Worm (Caenorhabditis elegans): ENCODE measurements around the gene kin-21.

DNA sequence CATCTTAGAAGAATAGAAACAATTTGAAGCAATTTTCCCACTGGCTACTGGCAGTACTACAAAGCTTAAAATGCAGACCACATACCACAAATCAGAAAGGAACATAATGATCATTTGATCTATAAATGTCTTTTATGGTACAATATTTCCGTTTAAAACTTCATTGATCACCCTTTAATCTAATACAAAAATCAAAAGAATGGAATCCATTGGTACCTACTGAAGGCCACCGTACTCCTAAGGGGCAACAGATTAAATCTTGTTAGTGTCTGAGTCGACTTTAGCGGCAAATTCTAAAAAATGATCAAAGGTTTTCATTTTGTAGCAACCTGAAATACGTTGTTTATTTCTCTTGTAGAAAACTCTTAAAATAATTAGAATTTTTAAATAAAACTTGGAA lies 39.5 kb downstream of the kin-21 start:
- TF ChIP-seq ceh-36 (tag; optimal IDR thresholded peaks at IDR 0.05) (no peak), ama-1 (optimal IDR thresholded peaks at IDR 0.05) (no peak), flt-1 (GFP tag; IDR thresholded peaks at IDR 0.05) (no peak), ceh-13 (GFP tag; optimal IDR thresholded peaks at IDR 0.05) (no peak), aly-1 (tag; optimal IDR thresholded peaks at IDR 0.05) (no peak), ets-7 (tag; optimal IDR thresholded peaks at IDR 0.05) (no peak), B0310.2 (tag; optimal IDR thresholded peaks at IDR 0.05) (no peak), F13C5.2 (tag; optimal IDR thresholded peaks at IDR 0.05) (no peak)
